Worm (Caenorhabditis elegans) whole organism, L2 larva: Measurements from ENCODE around the gene B0403.5.
A peak's percentile ranks its signal among the peaks of the same experiment; 100 is the strongest.

Source experiments
- C34F6.9 ChIP-seq: fragments of 150-350 bp; optimal IDR thresholded peaks from 2 replicates; lab custom pipeline; 2014; ENCODE audit warnings: missing biosample characterization, missing genetic modification characterization
- F13H6.1 ChIP-seq: sonication (generic microtip); optimal IDR thresholded peaks from 2 replicates; lab custom pipeline; 2016; ENCODE audit warnings: missing genetic modification characterization, missing compliant biosample characterization
- R02D3.7 ChIP-seq: fragments of 150-350 bp; optimal IDR thresholded peaks from 2 replicates; lab custom pipeline; 2014; ENCODE audit warnings: missing biosample characterization, missing genetic modification characterization
- Y55F3AM.14 ChIP-seq: fragments of 200-800 bp; sonication (Bioruptor generic); optimal IDR thresholded peaks from 2 replicates; lab custom pipeline; 2018; ENCODE audit warnings: mild to moderate bottlenecking, missing genetic modification characterization, missing compliant biosample characterization
- ZK546.5 ChIP-seq: sonication (generic microtip); optimal IDR thresholded peaks from 2 replicates; lab custom pipeline; 2017; ENCODE audit warnings: missing biosample characterization, missing genetic modification characterization
- alr-1 ChIP-seq: fragments of 150-350 bp; optimal IDR thresholded peaks from 2 replicates; lab custom pipeline; 2014; ENCODE audit warnings: missing biosample characterization, missing genetic modification characterization
- aly-2 ChIP-seq: fragments of 150-350 bp; optimal IDR thresholded peaks from 2 replicates; lab custom pipeline; 2014; ENCODE audit warnings: missing biosample characterization, missing genetic modification characterization
- ama-1 ChIP-seq: fragments of 150-350 bp; optimal IDR thresholded peaks from 2 replicates; lab custom pipeline; 2018; ENCODE audit warnings: inconsistent platforms
- blmp-1 ChIP-seq: sonication (generic microtip); optimal IDR thresholded peaks from 2 replicates; lab custom pipeline; 2017; ENCODE audit warnings: missing genetic modification characterization, mild to moderate bottlenecking, missing compliant biosample characterization, antibody characterized with exemption, moderate library complexity; ENCODE audit not compliant: insufficient read depth
- ceh-16 ChIP-seq: fragments of 150-350 bp; optimal IDR thresholded peaks from 2 replicates; lab custom pipeline; 2014; ENCODE audit warnings: missing biosample characterization, missing genetic modification characterization
- ceh-82 ChIP-seq: fragments of 150-350 bp; optimal IDR thresholded peaks from 2 replicates; lab custom pipeline; 2014; ENCODE audit warnings: missing biosample characterization, missing genetic modification characterization
- egl-27 ChIP-seq: sonication (generic microtip); optimal IDR thresholded peaks from 3 replicates; lab custom pipeline; 2017; ENCODE audit warnings: missing biosample characterization, missing genetic modification reagents, missing genetic modification characterization
- elt-1 ChIP-seq: fragments of 150-350 bp; optimal IDR thresholded peaks from 2 replicates; lab custom pipeline; 2014; ENCODE audit warnings: missing biosample characterization, missing genetic modification characterization
- elt-3 ChIP-seq: sonication (generic microtip); optimal IDR thresholded peaks from 2 replicates; lab custom pipeline; 2017; ENCODE audit warnings: missing biosample characterization, missing genetic modification characterization
- fos-1 ChIP-seq: fragments of 150-350 bp; optimal IDR thresholded peaks from 2 replicates; lab custom pipeline; 2014; ENCODE audit warnings: missing biosample characterization, missing genetic modification characterization
- lin-11 ChIP-seq: fragments of 150-350 bp; sonication (generic microtip); optimal IDR thresholded peaks from 2 replicates; lab custom pipeline; 2014; ENCODE audit warnings: missing biosample characterization, missing genetic modification characterization, inconsistent platforms, mixed read lengths
- lin-39 ChIP-seq: fragments of 150-350 bp; optimal IDR thresholded peaks from 2 replicates; lab custom pipeline; 2014; ENCODE audit warnings: missing biosample characterization, missing genetic modification reagents, missing genetic modification characterization
- lsy-2 ChIP-seq, 2 experiments: fragments of 150-350 bp in 1 of 2; sonication (generic microtip) in 1 of 2; optimal IDR thresholded peaks; 2 replicates each; lab custom pipeline; 2014 to 2017; ENCODE audit warnings: missing biosample characterization in 2 of 2, missing genetic modification characterization in 2 of 2
- mab-5 ChIP-seq: fragments of 150-350 bp; optimal IDR thresholded peaks from 2 replicates; lab custom pipeline; 2014; ENCODE audit warnings: missing biosample characterization, missing genetic modification characterization
- mbf-1 ChIP-seq: sonication (generic microtip); optimal IDR thresholded peaks from 2 replicates; lab custom pipeline; 2017; ENCODE audit warnings: missing biosample characterization, missing genetic modification characterization
- mdl-1 ChIP-seq, 2 experiments: fragments of 150-350 bp in 1 of 2; sonication (generic microtip) in 1 of 2; optimal IDR thresholded peaks; 2 replicates each; lab custom pipeline; 2017; ENCODE audit warnings: missing biosample characterization in 2 of 2, missing genetic modification characterization in 2 of 2
- nhr-10 ChIP-seq: sonication (generic microtip); optimal IDR thresholded peaks from 2 replicates; lab custom pipeline; 2017; ENCODE audit warnings: missing biosample characterization, missing genetic modification characterization
- nhr-11 ChIP-seq: fragments of 150-350 bp; optimal IDR thresholded peaks from 2 replicates; lab custom pipeline; 2014; ENCODE audit warnings: missing biosample characterization, missing genetic modification characterization
- nhr-12 ChIP-seq: fragments of 150-350 bp; optimal IDR thresholded peaks from 2 replicates; lab custom pipeline; 2014; ENCODE audit warnings: missing biosample characterization, missing genetic modification characterization
- nhr-129 ChIP-seq: fragments of 150-350 bp; optimal IDR thresholded peaks from 2 replicates; lab custom pipeline; 2014; ENCODE audit warnings: missing biosample characterization, missing genetic modification characterization
- nhr-21 ChIP-seq: fragments of 150-350 bp; optimal IDR thresholded peaks from 2 replicates; lab custom pipeline; 2014; ENCODE audit warnings: missing biosample characterization, missing genetic modification characterization
- nhr-23 ChIP-seq: fragments of 150-350 bp; optimal IDR thresholded peaks from 2 replicates; lab custom pipeline; 2014; ENCODE audit warnings: missing biosample characterization, missing genetic modification reagents, missing genetic modification characterization
- nhr-237 ChIP-seq: fragments of 150-350 bp; optimal IDR thresholded peaks from 2 replicates; lab custom pipeline; 2014; ENCODE audit warnings: missing biosample characterization, missing genetic modification characterization
- nhr-25 ChIP-seq: fragments of 150-350 bp; sonication (generic microtip); optimal IDR thresholded peaks from 3 replicates; lab custom pipeline; 2014; ENCODE audit warnings: missing biosample characterization, missing genetic modification characterization
- nhr-6 ChIP-seq: fragments of 150-350 bp; optimal IDR thresholded peaks from 2 replicates; lab custom pipeline; 2014; ENCODE audit warnings: missing biosample characterization, missing genetic modification characterization
- nhr-77 ChIP-seq: fragments of 150-350 bp; optimal IDR thresholded peaks from 2 replicates; lab custom pipeline; 2014; ENCODE audit warnings: missing biosample characterization, missing genetic modification characterization
- peb-1 ChIP-seq: fragments of 150-350 bp; optimal IDR thresholded peaks from 2 replicates; lab custom pipeline; 2014; ENCODE audit warnings: missing biosample characterization, missing genetic modification characterization
- sem-4 ChIP-seq: fragments of 150-350 bp; optimal IDR thresholded peaks from 2 replicates; lab custom pipeline; 2014; ENCODE audit warnings: missing biosample characterization, missing genetic modification reagents, missing genetic modification characterization
- sma-3 ChIP-seq: sonication (generic microtip); optimal IDR thresholded peaks from 2 replicates; lab custom pipeline; 2016; ENCODE audit warnings: missing genetic modification reagents, missing genetic modification characterization, missing compliant biosample characterization
- unc-39 ChIP-seq: fragments of 150-350 bp; optimal IDR thresholded peaks from 2 replicates; lab custom pipeline; 2014; ENCODE audit warnings: missing biosample characterization, missing genetic modification characterization
- unc-55 ChIP-seq: fragments of 150-350 bp; sonication (generic microtip); optimal IDR thresholded peaks from 3 replicates; lab custom pipeline; 2014; ENCODE audit warnings: missing biosample characterization, missing genetic modification reagents, missing genetic modification characterization
- unc-62 ChIP-seq: fragments of 150-350 bp; optimal IDR thresholded peaks from 2 replicates; lab custom pipeline; 2014; ENCODE audit warnings: missing biosample characterization, missing genetic modification reagents, missing genetic modification characterization
- zag-1 ChIP-seq: fragments of 150-350 bp; optimal IDR thresholded peaks from 2 replicates; lab custom pipeline; 2014; ENCODE audit warnings: missing biosample characterization, missing genetic modification characterization
- ztf-1 ChIP-seq: fragments of 200-800 bp; sonication (Bioruptor generic); conservative IDR thresholded peaks from 2 replicates; pipeline ENCODE4 v1.3.6; 2022; ENCODE audit warnings: missing genetic modification characterization, missing compliant biosample characterization
- ztf-11 ChIP-seq: sonication (generic microtip); optimal IDR thresholded peaks from 2 replicates; lab custom pipeline; 2017; ENCODE audit warnings: missing biosample characterization, missing genetic modification characterization
- ztf-4 ChIP-seq: fragments of 150-350 bp; optimal IDR thresholded peaks from 2 replicates; lab custom pipeline; 2014; ENCODE audit warnings: missing biosample characterization, missing genetic modification characterization

The B0403.5 gene

DNA sequence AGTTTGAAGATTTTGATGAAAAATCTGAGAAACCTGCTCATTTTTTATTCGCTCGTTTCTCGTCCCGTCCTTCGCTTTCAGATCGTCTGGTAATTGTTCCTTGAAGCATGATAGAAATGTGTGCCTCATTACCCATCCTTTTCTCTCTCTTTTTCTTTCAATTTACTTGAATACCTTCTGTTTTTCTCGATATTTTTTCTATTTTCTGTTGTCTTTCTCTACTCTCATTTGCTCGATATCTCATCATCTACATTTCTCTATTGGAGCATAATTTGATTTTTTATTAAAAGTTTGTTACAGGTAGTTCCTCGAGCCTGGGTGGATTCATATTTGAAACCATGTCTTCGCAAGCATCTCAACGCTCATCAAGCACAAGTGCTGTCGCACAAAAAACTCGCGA is 7.2 kb upstream of the B0403.5 start, which contains the start of gene ubc-17:
TSS of gene ubc-17 (plus strand) at position 301 of the 400 bp plus-strand sequence.
- TF ChIP-seq fos-1 = no peak
- no peak for TF ChIP-seq ztf-11 (tag; lab: Kevin White, UChicago)
- TF ChIP-seq sem-4 (tag; lab: Kevin White, UChicago) = no peak
- TF ChIP-seq nhr-237 = no peak
- TF ChIP-seq unc-55 = no peak
- no peak for TF ChIP-seq lsy-2 (tag; optimal IDR thresholded peaks at IDR 0.05; lab: Kevin White, UChicago)
- no peak for TF ChIP-seq Y55F3AM.14 (GFP tag; lab: Kevin White, UChicago)
- TF ChIP-seq zag-1 (tag; lab: Kevin White, UChicago) = no peak
- TF ChIP-seq sma-3 (GFP tag; lab: Kevin White, UChicago) = no peak
- TF ChIP-seq mab-5 (tag; lab: Kevin White, UChicago) = no peak
- TF ChIP-seq lin-11 (tag; lab: Kevin White, UChicago) = no peak
- no peak for TF ChIP-seq unc-39 (tag; lab: Kevin White, UChicago)
- no peak for TF ChIP-seq nhr-23 (tag; lab: Kevin White, UChicago)
- TF ChIP-seq, all 48 proteins: peak for 0

DNA sequence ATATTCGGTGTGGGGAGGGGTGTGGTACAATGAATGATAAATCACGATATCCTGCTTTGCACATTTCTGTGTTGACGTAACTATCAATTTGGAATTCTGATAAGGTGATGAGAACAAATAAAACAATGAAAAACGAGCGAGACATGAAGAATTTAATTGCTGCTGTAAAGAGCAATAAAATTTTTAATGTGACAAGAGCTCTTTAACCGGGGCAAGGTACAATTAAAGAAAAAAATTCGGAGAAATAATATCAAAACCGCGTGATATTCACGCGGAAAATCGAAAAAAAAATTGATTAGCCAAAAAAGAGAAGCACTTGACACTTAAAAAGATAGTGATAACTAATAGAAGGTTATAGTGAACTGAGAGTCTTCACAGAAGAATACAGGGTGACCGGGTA is 3.7 kb downstream of the B0403.5 start:
- TF ChIP-seq ama-1 (lab: Kevin White, UChicago) (no peak), fos-1 (peak; percentile 3)

DNA sequence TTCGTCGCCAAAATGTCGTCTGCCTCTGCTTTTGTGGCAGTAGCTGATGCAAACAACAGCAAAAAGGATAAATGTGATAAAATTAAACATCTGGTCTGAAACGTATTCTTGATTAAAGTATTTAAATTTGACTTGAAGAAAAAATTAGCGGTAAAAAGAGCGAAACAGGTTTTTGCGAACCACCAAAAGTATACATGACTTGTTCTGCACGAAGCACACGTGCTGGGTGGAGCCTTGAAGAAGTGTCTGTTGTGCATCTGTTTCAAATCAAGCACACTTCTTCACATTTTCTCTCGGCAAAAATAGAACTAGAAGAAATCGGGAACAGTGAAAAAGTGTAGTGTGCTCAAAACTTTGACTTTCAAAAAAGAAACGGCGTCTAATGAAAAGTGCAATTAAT is 5.7 kb downstream of the B0403.5 start, which contains the start of gene B0403.3:
TSS of gene B0403.3 (minus strand) at position 101 of the 400 bp plus-strand sequence.
- no peak for TF ChIP-seq F13H6.1
- no peak for TF ChIP-seq nhr-6 (tag; lab: Kevin White, UChicago)
- no peak for TF ChIP-seq ZK546.5 (tag; lab: Kevin White, UChicago)
- TF ChIP-seq mbf-1 (tag; lab: Kevin White, UChicago) = no peak

- TF ChIP-seq unc-62 (GFP tag; lab: Kevin White, UChicago) (no peak), elt-1 (no peak), egl-27 (no peak), nhr-23 (tag; lab: Kevin White, UChicago) (no peak), nhr-12 (no peak), Y55F3AM.14 (GFP tag; lab: Kevin White, UChicago) (no peak), sma-3 (GFP tag; lab: Kevin White, UChicago) (no peak), nhr-11 (tag; lab: Kevin White, UChicago) (no peak)
These were observed 8.5 kb downstream of the B0403.5 start for ce11 chrX:7066003-7066402.

DNA sequence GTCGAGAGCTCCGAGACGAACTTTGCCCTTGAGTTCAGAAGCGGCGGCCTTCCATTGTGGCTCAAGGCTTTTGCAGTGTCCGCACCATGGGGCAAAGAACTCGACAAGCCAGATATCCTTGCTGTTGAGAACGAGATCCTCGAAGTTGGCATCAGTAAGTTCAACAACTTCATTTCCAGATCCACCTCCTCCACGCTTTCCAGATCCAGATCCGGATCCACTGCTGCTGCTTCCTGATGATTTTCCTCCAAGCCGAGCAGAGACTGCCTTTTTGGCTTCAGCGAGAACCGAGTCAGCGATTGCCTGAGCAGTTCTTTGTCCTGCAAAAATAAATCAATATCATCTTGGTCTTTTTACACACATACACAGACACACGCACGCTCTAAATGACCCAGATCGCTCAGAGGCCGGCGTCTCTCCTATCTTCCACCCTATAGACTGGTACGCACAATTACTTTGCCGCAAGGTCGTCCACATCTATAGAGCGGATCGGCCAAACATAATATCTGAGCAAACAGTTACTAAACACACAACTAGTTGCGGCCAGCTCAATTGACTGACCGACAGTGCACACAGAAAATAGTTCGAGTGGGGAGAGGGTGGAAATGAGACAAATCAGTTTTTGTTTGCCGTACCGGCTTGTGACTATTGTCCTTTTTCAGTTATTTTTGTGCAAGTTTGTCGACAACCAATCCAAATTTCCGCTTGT is 9.9 kb downstream of the B0403.5 start:
- peak; percentile 45 for TF ChIP-seq F13H6.1
- peak; percentile 53 for TF ChIP-seq nhr-129 (tag; lab: Kevin White, UChicago)
- no peak for TF ChIP-seq lin-11 (tag; lab: Kevin White, UChicago)

- TF ChIP-seq aly-2 (no peak), egl-27 (peak; percentile 62), lin-39 (no peak), elt-1 (no peak), unc-62 (GFP tag; lab: Kevin White, UChicago) (no peak), blmp-1 (peak; percentile 45), unc-55 (peak; percentile 91), mab-5 (tag; lab: Kevin White, UChicago) (peak; percentile 75), ceh-82 (tag; lab: Kevin White, UChicago) (peak; percentile 60), nhr-25 (peak; percentile 90), R02D3.7 (tag; lab: Kevin White, UChicago) (peak; percentile 2), ama-1 (lab: Kevin White, UChicago) (no peak), nhr-21 (tag; lab: Kevin White, UChicago) (peak; percentile 85), lsy-2 (tag; optimal IDR thresholded peaks at IDR 0.05; lab: Kevin White, UChicago) (peak; percentile 78 to 92), peb-1 (tag; lab: Kevin White, UChicago) (no peak), lin-11 (tag; lab: Kevin White, UChicago) (peak; percentile 90), ceh-16 (tag; lab: Kevin White, UChicago) (peak; percentile 65), nhr-237 (no peak), elt-3 (tag; lab: Kevin White, UChicago) (no peak), nhr-12 (no peak), alr-1 (tag; lab: Kevin White, UChicago) (no peak), nhr-23 (tag; lab: Kevin White, UChicago) (no peak), mdl-1 (tag; optimal IDR thresholded peaks at IDR 0.05; lab: Kevin White, UChicago) (peak; percentile 24 to 78), ztf-4 (tag; lab: Kevin White, UChicago) (peak; percentile 58), unc-39 (tag; lab: Kevin White, UChicago) (no peak), zag-1 (tag; lab: Kevin White, UChicago) (peak; percentile 54), C34F6.9 (peak; percentile 88), nhr-6 (tag; lab: Kevin White, UChicago) (peak; percentile 66), nhr-77 (tag; lab: Kevin White, UChicago) (peak; percentile 44), ztf-1 (GFP tag; lab: Robert Waterston, UW) (no peak), nhr-10 (peak; percentile 50)
These were observed 10.9 kb downstream of the B0403.5 start, which contains the start of gene pdi-6 for ce11 chrX:7068400-7068799. pdi-6 (minus strand) TSS chrX:7068563.
